Fruit fly (Drosophila melanogaster): ENCODE results near the gene CG32650.

CG32650 gene

DNA sequence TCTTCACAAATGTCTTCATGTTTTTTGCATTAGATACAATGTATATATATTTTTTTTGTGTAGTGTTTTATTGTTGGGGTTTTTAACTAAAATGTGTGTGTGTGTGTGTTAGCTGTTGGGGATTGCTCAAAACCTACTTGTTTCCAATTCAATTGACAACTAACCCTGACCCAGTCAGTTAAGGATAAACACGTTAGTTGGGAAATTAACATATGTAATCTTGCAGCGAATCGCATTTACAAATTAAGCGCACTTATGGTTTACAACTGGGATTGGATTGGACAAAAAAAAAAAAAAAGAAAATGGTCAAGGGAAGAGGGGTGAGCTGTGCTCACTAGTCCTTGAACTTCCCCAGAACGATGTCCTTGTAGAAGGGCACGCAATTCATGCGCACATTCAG, at the start of gene CG32650:
Gene CG32650 (minus strand): TSS at position 101 of the 400 bp plus-strand sequence.
- TF ChIP-seq insv (optimal IDR thresholded peaks at IDR 0.05) (no peak), Myc (optimal IDR thresholded peaks at IDR 0.05) (no peak), ttk (optimal IDR thresholded peaks at IDR 0.05) (no peak), Sin3A (optimal IDR thresholded peaks at IDR 0.05) (no peak), h (optimal IDR thresholded peaks at IDR 0.05) (no peak), psq (optimal IDR thresholded peaks at IDR 0.05) (no peak)

DNA sequence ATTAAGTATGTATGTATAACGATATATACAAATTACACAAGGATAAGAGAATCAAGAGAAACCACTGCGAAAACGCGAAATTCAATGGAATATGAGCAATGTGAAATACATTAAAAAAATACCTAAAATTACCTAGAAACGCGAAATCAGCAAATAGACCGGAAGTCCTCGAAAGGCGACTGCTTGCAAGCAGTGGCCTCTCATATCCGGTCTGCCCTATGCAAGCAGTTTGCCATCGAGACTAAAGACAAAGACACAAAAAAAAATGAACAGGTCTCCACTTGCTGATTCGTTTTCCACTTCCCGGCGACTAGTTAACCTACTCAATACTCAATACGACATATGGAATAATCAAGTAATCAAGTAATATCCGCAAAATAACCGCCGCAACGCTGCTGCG, 49.2 kb upstream of the CG32650 start:
- TF ChIP-seq psq (optimal IDR thresholded peaks at IDR 0.05) = no peak
- no peak for TF ChIP-seq Myc (optimal IDR thresholded peaks at IDR 0.05)
- TF ChIP-seq ttk (optimal IDR thresholded peaks at IDR 0.05) = no peak

DNA sequence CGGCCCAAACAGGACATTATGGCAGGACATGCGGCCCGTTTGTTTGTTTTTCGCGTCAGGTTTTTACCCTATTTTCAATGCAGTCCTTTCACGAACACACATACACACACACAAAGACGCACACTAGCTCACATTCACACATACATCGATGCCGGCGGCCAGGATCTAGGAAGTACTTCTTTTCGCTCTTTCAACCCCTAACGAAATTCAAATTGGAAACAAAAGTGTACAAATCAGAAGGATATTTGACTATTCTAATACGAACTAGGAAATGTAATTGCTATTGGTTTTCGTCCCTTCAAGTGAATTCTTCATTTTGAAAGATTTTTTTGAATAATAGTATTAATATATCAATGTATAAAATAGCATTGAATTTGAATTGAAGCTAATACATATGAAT, 41.9 kb upstream of the CG32650 start:
- no peak for TF ChIP-seq Myc (optimal IDR thresholded peaks at IDR 0.05)
- no peak for TF ChIP-seq h (optimal IDR thresholded peaks at IDR 0.05)
- no peak for TF ChIP-seq Sin3A (optimal IDR thresholded peaks at IDR 0.05)
- no peak for TF ChIP-seq ttk (optimal IDR thresholded peaks at IDR 0.05)
- no peak for TF ChIP-seq psq (optimal IDR thresholded peaks at IDR 0.05)
- TF ChIP-seq insv (optimal IDR thresholded peaks at IDR 0.05) = no peak

DNA sequence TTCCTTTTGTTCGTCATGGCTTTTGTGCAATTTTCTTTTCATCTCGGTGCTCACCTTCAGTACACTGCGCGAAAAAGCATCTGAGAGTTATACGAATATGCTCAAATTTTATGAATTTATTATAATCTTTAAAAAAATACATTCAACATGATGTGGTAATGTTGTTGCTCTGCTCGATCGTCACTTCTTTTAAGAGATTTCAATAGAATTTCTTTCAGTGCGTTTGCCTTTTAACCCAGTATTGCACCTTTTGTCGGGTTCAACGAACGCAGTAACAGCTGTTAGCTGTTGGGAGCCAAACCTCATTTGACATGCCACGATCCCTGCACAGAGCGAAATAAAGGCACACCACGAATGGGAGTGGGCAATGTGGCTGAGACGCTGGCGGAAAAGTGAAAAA, 41.5 kb upstream of the CG32650 start:
- TF ChIP-seq h (optimal IDR thresholded peaks at IDR 0.05) (no peak), psq (optimal IDR thresholded peaks at IDR 0.05) (no peak), Sin3A (optimal IDR thresholded peaks at IDR 0.05) (no peak), ttk (optimal IDR thresholded peaks at IDR 0.05) (no peak), insv (optimal IDR thresholded peaks at IDR 0.05) (no peak), Myc (optimal IDR thresholded peaks at IDR 0.05) (no peak)

DNA sequence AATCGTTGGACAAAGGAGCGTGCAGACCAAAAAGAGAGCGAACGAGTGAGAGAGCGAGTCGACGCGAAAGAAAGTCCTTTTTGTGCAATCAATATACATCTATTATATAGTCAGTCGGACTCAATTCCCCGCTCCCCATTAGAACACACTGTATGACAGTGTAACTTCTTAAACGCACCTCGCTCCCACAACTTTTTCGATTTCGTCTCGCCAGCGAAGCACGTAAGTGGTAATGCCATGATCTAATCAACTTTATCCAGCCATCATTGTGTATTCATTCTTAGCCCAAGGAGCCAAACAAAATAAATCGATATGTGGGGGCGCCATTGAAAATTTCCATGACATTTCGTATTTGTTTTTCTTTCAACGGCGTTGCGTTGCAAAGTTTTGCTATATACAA, 40.6 kb upstream of the CG32650 start:
- no peak for TF ChIP-seq insv (optimal IDR thresholded peaks at IDR 0.05)
- TF ChIP-seq ttk (optimal IDR thresholded peaks at IDR 0.05) = no peak
- no peak for TF ChIP-seq Sin3A (optimal IDR thresholded peaks at IDR 0.05)
- TF ChIP-seq Myc (optimal IDR thresholded peaks at IDR 0.05) = no peak
- TF ChIP-seq psq (optimal IDR thresholded peaks at IDR 0.05) = no peak
- TF ChIP-seq h (optimal IDR thresholded peaks at IDR 0.05) = no peak

DNA sequence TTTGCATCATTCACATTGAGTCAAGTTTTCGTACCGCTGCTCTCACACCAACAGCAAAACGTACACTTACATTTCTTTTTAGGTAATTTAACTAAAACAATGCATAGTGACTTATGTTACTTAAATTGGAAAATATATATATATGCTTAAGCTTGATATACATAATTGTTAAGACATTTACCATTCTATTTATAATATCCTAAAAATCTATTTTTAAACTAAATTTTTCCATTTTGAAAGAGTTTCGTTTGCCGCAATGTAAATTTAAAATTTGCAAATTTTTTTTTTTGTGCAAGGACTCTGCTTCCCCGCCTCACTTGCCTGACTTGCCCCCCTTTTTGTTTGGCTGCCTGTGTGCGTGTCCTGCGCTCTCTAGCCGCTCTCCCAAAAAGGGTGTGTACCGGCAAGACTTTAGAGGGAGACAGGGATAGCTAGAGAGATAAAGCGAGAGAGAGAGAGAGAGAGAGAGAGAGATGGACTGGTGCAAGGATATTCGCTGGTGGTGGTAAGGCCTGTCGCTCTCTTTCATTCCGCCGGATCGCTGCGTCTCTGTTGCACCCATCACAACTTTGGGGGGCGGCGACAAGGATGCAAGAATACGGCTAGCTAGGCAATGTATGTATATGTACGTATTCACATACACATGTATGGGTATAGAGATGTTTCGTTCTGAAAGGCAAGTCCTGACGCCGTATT, 39.5 kb upstream of the CG32650 start:
- no peak for TF ChIP-seq psq (optimal IDR thresholded peaks at IDR 0.05)
- no peak for TF ChIP-seq insv (optimal IDR thresholded peaks at IDR 0.05)

DNA sequence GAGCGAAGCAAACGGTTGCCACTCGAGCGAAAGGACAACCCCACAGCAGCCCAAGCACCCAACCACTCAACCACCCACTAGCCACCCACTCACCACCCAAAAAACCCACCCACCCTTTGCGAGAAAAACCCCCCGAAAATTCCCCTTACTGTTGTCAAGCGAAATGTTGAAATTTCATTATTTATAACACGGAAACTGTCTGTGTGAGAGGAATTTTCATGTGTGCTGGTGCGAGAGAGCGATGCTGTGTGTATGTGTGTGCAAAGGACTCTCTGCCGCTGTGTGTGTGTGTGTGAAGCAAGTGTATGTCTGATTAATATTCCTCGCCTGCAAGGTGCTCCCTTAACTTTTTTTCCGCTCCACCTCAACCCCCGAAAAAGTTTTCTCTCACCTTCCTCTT, 31.3 kb upstream of the CG32650 start:
- TF ChIP-seq psq (optimal IDR thresholded peaks at IDR 0.05) = no peak
- TF ChIP-seq h (optimal IDR thresholded peaks at IDR 0.05) = no peak
- TF ChIP-seq Sin3A (optimal IDR thresholded peaks at IDR 0.05) = no peak
- no peak for TF ChIP-seq Myc (optimal IDR thresholded peaks at IDR 0.05)
- TF ChIP-seq insv (optimal IDR thresholded peaks at IDR 0.05) = no peak
- no peak for TF ChIP-seq ttk (optimal IDR thresholded peaks at IDR 0.05)

DNA sequence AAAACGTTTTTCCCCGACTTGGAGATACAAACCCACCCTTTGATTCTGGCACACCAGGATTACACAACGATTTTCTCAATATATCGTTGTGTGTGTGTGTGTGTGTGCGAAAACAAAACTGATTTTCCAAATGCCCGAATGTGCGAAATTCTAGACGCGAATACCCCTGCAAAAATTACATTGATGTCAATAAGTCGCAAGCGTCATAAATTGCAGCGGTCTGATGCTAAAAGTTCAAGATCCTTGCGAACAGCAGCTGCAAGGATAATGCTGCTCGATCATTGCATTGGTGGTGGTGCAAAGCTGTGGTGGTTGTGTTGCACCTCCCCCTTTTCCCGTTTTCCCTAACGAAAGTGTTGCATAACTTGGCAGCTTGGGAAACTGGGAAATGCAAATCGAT, 29.1 kb upstream of the CG32650 start:
- no peak for TF ChIP-seq insv (optimal IDR thresholded peaks at IDR 0.05)
- no peak for TF ChIP-seq Myc (optimal IDR thresholded peaks at IDR 0.05)
- no peak for TF ChIP-seq ttk (optimal IDR thresholded peaks at IDR 0.05)

DNA sequence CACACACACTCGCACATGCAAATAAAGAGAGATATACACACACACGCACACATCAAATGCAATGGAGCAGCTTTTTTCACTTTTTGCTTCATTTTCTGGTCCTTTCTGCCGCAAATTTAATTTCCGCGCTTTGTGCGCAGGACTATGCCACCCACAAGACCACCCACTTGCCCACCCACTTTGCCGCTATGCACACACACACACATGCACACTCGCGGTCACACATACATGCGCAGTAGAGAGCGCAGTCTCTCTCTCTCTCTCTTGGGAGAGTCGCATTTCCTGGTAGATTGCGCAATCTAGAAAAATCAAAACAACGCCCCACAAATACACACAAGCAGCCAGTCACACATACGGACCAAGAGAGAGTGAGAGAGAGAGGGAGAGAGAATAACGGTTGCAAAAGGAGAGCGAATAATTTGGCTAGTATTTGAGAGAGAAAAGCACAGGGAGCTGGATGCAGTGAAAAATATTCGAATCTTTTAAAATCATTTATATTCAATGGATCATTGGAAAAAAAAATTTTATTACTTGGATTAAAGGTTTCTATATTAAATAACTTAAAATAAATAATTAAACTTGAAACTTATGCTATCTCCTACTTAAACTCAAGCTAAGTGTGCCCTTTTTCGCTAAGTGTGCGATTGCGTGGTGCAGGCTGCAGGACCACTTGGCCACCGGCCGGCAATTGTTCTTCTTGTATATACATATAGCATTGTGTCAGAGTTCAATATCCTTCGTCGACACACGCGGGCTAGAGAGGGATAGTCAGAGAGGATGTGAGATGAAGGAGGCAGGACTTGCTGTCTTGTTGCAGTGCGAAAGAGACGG, 27.2 kb upstream of the CG32650 start:
- TF ChIP-seq Sin3A (optimal IDR thresholded peaks at IDR 0.05) (no peak), Myc (optimal IDR thresholded peaks at IDR 0.05) (no peak), h (optimal IDR thresholded peaks at IDR 0.05) (no peak), insv (optimal IDR thresholded peaks at IDR 0.05) (no peak), psq (optimal IDR thresholded peaks at IDR 0.05) (no peak), ttk (optimal IDR thresholded peaks at IDR 0.05) (no peak)

DNA sequence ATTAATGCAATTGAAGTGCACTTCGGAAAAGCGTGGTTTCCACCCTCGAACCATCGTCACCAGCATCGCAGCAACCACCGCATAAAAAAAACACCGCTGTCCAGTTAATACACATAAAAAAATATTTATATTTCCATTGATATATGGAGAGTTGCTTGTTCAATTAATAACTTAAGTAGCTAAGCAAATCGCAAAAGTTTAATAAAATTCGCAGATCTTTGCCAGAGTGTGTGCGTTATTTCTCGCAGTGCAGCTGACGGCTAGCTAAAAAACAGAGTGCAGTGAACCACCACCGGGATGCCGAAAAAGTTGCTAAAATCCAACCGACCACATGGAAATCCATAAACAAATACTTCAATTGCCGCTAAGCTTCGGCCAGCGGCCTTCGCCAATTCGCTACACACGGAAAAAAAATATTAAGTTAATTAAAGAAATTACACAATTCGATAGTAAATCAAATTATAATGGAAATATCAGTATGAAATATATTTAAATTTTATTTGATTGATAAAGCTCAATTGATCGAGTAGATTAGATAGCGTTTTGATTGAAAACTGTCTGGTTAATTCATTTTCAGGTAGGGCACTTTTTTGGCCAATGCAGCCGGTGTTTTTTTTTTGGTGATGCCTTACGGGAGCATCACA, 24.9 kb upstream of the CG32650 start:
- TF ChIP-seq psq (optimal IDR thresholded peaks at IDR 0.05) (no peak), insv (optimal IDR thresholded peaks at IDR 0.05) (no peak), ttk (optimal IDR thresholded peaks at IDR 0.05) (no peak), Myc (optimal IDR thresholded peaks at IDR 0.05) (no peak), h (optimal IDR thresholded peaks at IDR 0.05) (no peak), Sin3A (optimal IDR thresholded peaks at IDR 0.05) (no peak)

DNA sequence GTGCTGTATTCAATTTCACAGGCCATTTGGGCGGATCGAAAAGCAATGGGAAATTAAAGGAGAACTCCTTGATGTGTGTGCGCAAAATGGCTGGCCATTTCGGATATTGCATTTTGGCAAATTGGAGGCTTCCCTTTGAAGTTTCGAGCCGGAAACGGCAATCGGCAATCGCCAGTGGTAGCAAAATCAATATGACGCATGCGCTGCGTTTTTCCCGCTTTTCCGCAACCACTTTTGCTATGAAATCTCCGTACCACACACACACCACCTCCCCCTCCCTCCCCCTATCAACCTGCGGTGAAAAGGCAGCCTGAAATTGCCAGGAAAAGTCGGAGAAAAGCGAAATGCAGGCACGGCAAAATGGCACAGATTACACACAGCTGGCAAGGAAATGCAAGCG, 23.9 kb upstream of the CG32650 start:
- no peak for TF ChIP-seq Myc (optimal IDR thresholded peaks at IDR 0.05)
- TF ChIP-seq h (optimal IDR thresholded peaks at IDR 0.05) = no peak
- no peak for TF ChIP-seq Sin3A (optimal IDR thresholded peaks at IDR 0.05)
- no peak for TF ChIP-seq psq (optimal IDR thresholded peaks at IDR 0.05)
- TF ChIP-seq insv (optimal IDR thresholded peaks at IDR 0.05) = no peak
- TF ChIP-seq ttk (optimal IDR thresholded peaks at IDR 0.05) = no peak

DNA sequence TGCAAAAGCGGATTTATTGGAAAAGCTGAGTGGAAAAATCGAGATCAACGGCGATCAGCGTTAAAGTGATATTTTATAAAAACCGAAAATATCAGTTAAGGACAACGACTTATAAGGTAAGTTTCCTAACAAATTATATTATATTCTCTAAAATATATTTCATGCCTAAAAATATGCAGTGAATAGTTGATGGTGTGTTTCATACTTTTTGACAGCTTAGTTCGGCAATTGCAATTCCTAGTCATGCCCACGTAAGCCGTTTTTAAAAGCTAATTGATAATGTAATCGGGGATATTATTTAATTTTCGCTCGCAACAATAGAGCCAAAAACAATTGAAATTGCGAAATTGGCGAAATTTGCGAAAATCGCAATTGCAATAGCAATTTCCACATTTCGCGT, 21.1 kb upstream of the CG32650 start:
- no peak for TF ChIP-seq Myc (optimal IDR thresholded peaks at IDR 0.05)
- TF ChIP-seq insv (optimal IDR thresholded peaks at IDR 0.05) = no peak
- TF ChIP-seq Sin3A (optimal IDR thresholded peaks at IDR 0.05) = no peak
- TF ChIP-seq h (optimal IDR thresholded peaks at IDR 0.05) = no peak
- no peak for TF ChIP-seq psq (optimal IDR thresholded peaks at IDR 0.05)
- TF ChIP-seq ttk (optimal IDR thresholded peaks at IDR 0.05) = no peak

All from Kc167 (cell line).